Fruit fly (Drosophila melanogaster) whole organism, embryonic: Measurements from ENCODE around the gene TotM.

Source experiments
- Asciz ChIP-seq: fragments of 200-800 bp; sonication (Bioruptor generic); optimal IDR thresholded peaks from 2 replicates; lab custom pipeline; 2017; ENCODE audit warnings: missing biosample characterization, mild to moderate bottlenecking, missing genetic modification characterization, missing genetic modification reagents
- CG12236 ChIP-seq: fragments of 200-800 bp; sonication (Bioruptor generic); optimal IDR thresholded peaks from 2 replicates; lab custom pipeline; 2016; ENCODE audit warnings: missing biosample characterization, missing genetic modification characterization
- CG13424 ChIP-seq: fragments of 200-800 bp; sonication (Bioruptor generic); optimal IDR thresholded peaks from 2 replicates; lab custom pipeline; 2019; ENCODE audit warnings: missing biosample characterization, mild to moderate bottlenecking, missing genetic modification characterization, moderate library complexity
- CG14667 ChIP-seq: fragments of 200-800 bp; sonication (Bioruptor generic); IDR thresholded peaks from 2 replicates; pipeline ENCODE4 v1.3.6; 2022; ENCODE audit warnings: missing biosample characterization, missing genetic modification characterization
- CG15011 ChIP-seq: fragments of 200-800 bp; sonication (Bioruptor generic); optimal IDR thresholded peaks from 3 replicates; lab custom pipeline; 2018; ENCODE audit warnings: missing biosample characterization, mild to moderate bottlenecking, missing genetic modification characterization
- CG15269 ChIP-seq: fragments of 200-800 bp; sonication (Bioruptor generic); optimal IDR thresholded peaks from 2 replicates; lab custom pipeline; 2018; ENCODE audit warnings: missing biosample characterization, mild to moderate bottlenecking, missing genetic modification characterization, moderate library complexity
- CG1529 ChIP-seq: fragments of 200-800 bp; sonication (Bioruptor generic); optimal IDR thresholded peaks from 3 replicates; lab custom pipeline; 2018; ENCODE audit warnings: missing biosample characterization, missing genetic modification characterization
- CG15696 ChIP-seq: fragments of 200-800 bp; sonication (Bioruptor generic); optimal IDR thresholded peaks from 2 replicates; lab custom pipeline; 2019; ENCODE audit warnings: missing biosample characterization, mild to moderate bottlenecking, missing genetic modification characterization, moderate library complexity
- CG1602 ChIP-seq: fragments of 200-800 bp; sonication (Bioruptor generic); optimal IDR thresholded peaks from 3 replicates; lab custom pipeline; 2016; ENCODE audit warnings: missing biosample characterization, missing genetic modification characterization
- CG18011 ChIP-seq: fragments of 200-800 bp; sonication (Bioruptor generic); optimal IDR thresholded peaks from 2 replicates; lab custom pipeline; 2017; ENCODE audit warnings: missing biosample characterization, missing genetic modification characterization, mild to moderate bottlenecking, moderate library complexity, missing genotype
- CG2116 ChIP-seq: fragments of 200-800 bp; sonication (Bioruptor generic); optimal IDR thresholded peaks from 3 replicates; lab custom pipeline; 2018; ENCODE audit warnings: missing biosample characterization, mild to moderate bottlenecking, missing genetic modification characterization
- CG2120 ChIP-seq: fragments of 200-800 bp; sonication (Bioruptor generic); optimal IDR thresholded peaks from 3 replicates; lab custom pipeline; 2016; ENCODE audit warnings: missing biosample characterization, missing genetic modification characterization
- CG2889 ChIP-seq: fragments of 200-800 bp; sonication (Bioruptor generic); IDR thresholded peaks from 3 replicates; pipeline ENCODE4 v1.3.6; 2022; ENCODE audit warnings: missing biosample characterization, missing genetic modification characterization
- CG32772 ChIP-seq: fragments of 200-800 bp; sonication (Bioruptor generic); IDR thresholded peaks from 2 replicates; pipeline ENCODE4 v1.3.6; 2022; ENCODE audit warnings: missing biosample characterization, missing genetic modification characterization
- CG33213 ChIP-seq: fragments of 200-800 bp; sonication (Bioruptor generic); optimal IDR thresholded peaks from 3 replicates; lab custom pipeline; 2016; ENCODE audit warnings: missing biosample characterization, missing genetic modification characterization
- CG4424 ChIP-seq: fragments of 200-800 bp; sonication (Bioruptor generic); optimal IDR thresholded peaks from 3 replicates; lab custom pipeline; 2016; ENCODE audit warnings: missing biosample characterization, missing genetic modification characterization
- CG4617 ChIP-seq: fragments of 200-800 bp; sonication (Bioruptor generic); optimal IDR thresholded peaks from 3 replicates; lab custom pipeline; 2016; ENCODE audit warnings: missing biosample characterization, missing genetic modification characterization, borderline replicate concordance
- CG6683 ChIP-seq: fragments of 200-800 bp; sonication (Bioruptor generic); optimal IDR thresholded peaks from 2 replicates; lab custom pipeline; 2017; ENCODE audit warnings: missing biosample characterization, mild to moderate bottlenecking, missing genetic modification characterization, missing genetic modification reagents
- CG6854 ChIP-seq: fragments of 200-800 bp; sonication (Bioruptor generic); optimal IDR thresholded peaks from 3 replicates; lab custom pipeline; 2017; ENCODE audit warnings: missing biosample characterization, mild to moderate bottlenecking, missing genetic modification characterization
- CG7786 ChIP-seq: fragments of 200-800 bp; sonication (Bioruptor generic); optimal IDR thresholded peaks from 2 replicates; lab custom pipeline; 2016; ENCODE audit warnings: missing biosample characterization, missing genetic modification characterization
- CG7987 ChIP-seq: fragments of 200-800 bp; sonication (Bioruptor generic); optimal IDR thresholded peaks from 2 replicates; lab custom pipeline; 2018; ENCODE audit warnings: missing biosample characterization, mild to moderate bottlenecking, missing genetic modification characterization, moderate library complexity
- CG8290 ChIP-seq, 3 experiments: fragments of 200-800 bp; sonication (Bioruptor generic); optimal IDR thresholded peaks; 2 replicates each; lab custom pipeline; 2016 to 2019; ENCODE audit warnings: missing biosample characterization in 3 of 3, missing genetic modification characterization in 3 of 3, mild to moderate bottlenecking in 2 of 3, moderate library complexity in 1 of 3
- CHES-1-like ChIP-seq: fragments of 200-800 bp; sonication (Bioruptor generic); optimal IDR thresholded peaks from 2 replicates; lab custom pipeline; 2016; ENCODE audit warnings: missing biosample characterization, missing genetic modification characterization
- Dll ChIP-seq: fragments of 200-800 bp; sonication (Bioruptor generic); IDR thresholded peaks from 4 replicates; pipeline ENCODE4 v1.3.6; 2022; ENCODE audit warnings: missing biosample characterization, missing genetic modification characterization; ENCODE audit not compliant: partially characterized antibody
- Lpt ChIP-seq: fragments of >200 bp; optimal IDR thresholded peaks from 2 replicates; lab custom pipeline; 2018; ENCODE audit warnings: missing biosample characterization, missing genetic modification characterization
- NK7.1 ChIP-seq: fragments of 200-800 bp; sonication (Bioruptor generic); optimal IDR thresholded peaks from 3 replicates; lab custom pipeline; 2016; ENCODE audit warnings: missing biosample characterization, missing genetic modification characterization
- Scr ChIP-seq: fragments of 200-800 bp; sonication (Bioruptor generic); IDR thresholded peaks from 2 replicates; pipeline ENCODE4 v1.3.6; 2022; ENCODE audit warnings: missing biosample characterization, missing genetic modification characterization; ENCODE audit not compliant: partially characterized antibody
- Sox100B ChIP-seq: fragments of 200-800 bp; sonication (Bioruptor generic); optimal IDR thresholded peaks from 3 replicates; lab custom pipeline; 2018; ENCODE audit warnings: missing biosample characterization, mild to moderate bottlenecking, missing genetic modification characterization
- Trl ChIP-seq, 3 experiments: fragments of >200 bp in 2 of 3; fragments of 200-800 bp in 1 of 3; sonication (Bioruptor generic) in 1 of 3; optimal IDR thresholded peaks; 2 replicates in 1 of 3; 3 replicates in 2 of 3; lab custom pipeline; 2016 to 2017; ENCODE audit warnings: missing biosample characterization in 1 of 3, missing genetic modification characterization in 1 of 3
- Vsx1 ChIP-seq: fragments of 200-800 bp; sonication (Bioruptor generic); optimal IDR thresholded peaks from 2 replicates; lab custom pipeline; 2017; ENCODE audit warnings: missing biosample characterization, mild to moderate bottlenecking, missing genetic modification characterization, missing genetic modification reagents
- YL-1 ChIP-seq: fragments of 200-800 bp; sonication (Bioruptor generic); optimal IDR thresholded peaks from 3 replicates; lab custom pipeline; 2017; ENCODE audit warnings: missing biosample characterization, mild to moderate bottlenecking, missing genetic modification characterization
- ab ChIP-seq: fragments of 200-800 bp; sonication (Bioruptor generic); optimal IDR thresholded peaks from 2 replicates; lab custom pipeline; 2016; ENCODE audit warnings: missing biosample characterization, missing genetic modification characterization
- bigmax ChIP-seq: fragments of 200-800 bp; sonication (Bioruptor generic); optimal IDR thresholded peaks from 2 replicates; lab custom pipeline; 2018; ENCODE audit warnings: missing biosample characterization, mild to moderate bottlenecking, missing genetic modification characterization
- cwo ChIP-seq: fragments of 200-800 bp; sonication (Bioruptor generic); optimal IDR thresholded peaks from 3 replicates; lab custom pipeline; 2017; ENCODE audit warnings: missing biosample characterization, missing genetic modification characterization, mild to moderate bottlenecking, moderate library complexity, missing genetic modification reagents
- dmrt11E ChIP-seq: fragments of 200-800 bp; sonication (Bioruptor generic); optimal IDR thresholded peaks from 3 replicates; lab custom pipeline; 2018; ENCODE audit warnings: missing biosample characterization, mild to moderate bottlenecking, missing genetic modification characterization, moderate library complexity
- dysf ChIP-seq: fragments of 200-800 bp; sonication (Bioruptor generic); IDR thresholded peaks from 3 replicates; pipeline ENCODE4 v1.3.6; 2022; ENCODE audit warnings: missing biosample characterization, missing genetic modification characterization
- gce ChIP-seq: fragments of 200-800 bp; sonication (Bioruptor generic); IDR thresholded peaks from 3 replicates; pipeline ENCODE4 v1.3.6; 2022; ENCODE audit warnings: missing biosample characterization, missing genetic modification characterization
- gem ChIP-seq: fragments of 200-800 bp; sonication (Bioruptor generic); optimal IDR thresholded peaks from 2 replicates; lab custom pipeline; 2019; ENCODE audit warnings: missing biosample characterization, mild to moderate bottlenecking, missing genetic modification characterization, moderate library complexity
- gfzf ChIP-seq: fragments of 200-800 bp; sonication (Bioruptor generic); optimal IDR thresholded peaks from 2 replicates; lab custom pipeline; 2016; ENCODE audit warnings: missing biosample characterization, mild to moderate bottlenecking, missing genetic modification characterization, moderate library complexity
- ken ChIP-seq: fragments of 200-800 bp; sonication (Bioruptor generic); IDR thresholded peaks from 3 replicates; pipeline ENCODE4 v1.3.6; 2022; ENCODE audit warnings: missing biosample characterization, missing genetic modification characterization
- lbe ChIP-seq: fragments of 200-800 bp; sonication (Bioruptor generic); optimal IDR thresholded peaks from 2 replicates; lab custom pipeline; 2016; ENCODE audit warnings: missing biosample characterization, mild to moderate bottlenecking, missing genetic modification characterization
- maf-S ChIP-seq: fragments of 200-800 bp; sonication (Bioruptor generic); optimal IDR thresholded peaks from 2 replicates; lab custom pipeline; 2016; ENCODE audit warnings: missing biosample characterization, missing genetic modification characterization
- ranshi ChIP-seq: fragments of 200-800 bp; sonication (Bioruptor generic); IDR thresholded peaks from 2 replicates; pipeline ENCODE4 v1.3.6; 2022; ENCODE audit warnings: missing biosample characterization, missing genetic modification characterization
- so ChIP-seq: fragments of 200-800 bp; sonication (Bioruptor generic); IDR thresholded peaks from 3 replicates; pipeline ENCODE4 v1.3.6; 2022; ENCODE audit warnings: missing biosample characterization, missing genetic modification characterization
- tgo ChIP-seq: fragments of 200-800 bp; sonication (Bioruptor generic); IDR thresholded peaks from 3 replicates; pipeline ENCODE4 v1.3.6; 2022; ENCODE audit warnings: missing biosample characterization, missing genetic modification characterization
- tx ChIP-seq: fragments of 200-800 bp; sonication (Bioruptor generic); optimal IDR thresholded peaks from 2 replicates; lab custom pipeline; 2016; ENCODE audit warnings: missing biosample characterization, missing genetic modification characterization
- vnd ChIP-seq: fragments of 200-800 bp; sonication (Bioruptor generic); IDR thresholded peaks from 3 replicates; pipeline ENCODE4 v1.3.6; 2022; ENCODE audit warnings: missing biosample characterization, missing genetic modification characterization; ENCODE audit not compliant: partially characterized antibody
- zen ChIP-seq: fragments of 200-800 bp; sonication (Bioruptor generic); optimal IDR thresholded peaks from 3 replicates; lab custom pipeline; 2018; ENCODE audit warnings: missing biosample characterization, mild to moderate bottlenecking, missing genetic modification characterization, moderate library complexity

Gene TotM

DNA sequence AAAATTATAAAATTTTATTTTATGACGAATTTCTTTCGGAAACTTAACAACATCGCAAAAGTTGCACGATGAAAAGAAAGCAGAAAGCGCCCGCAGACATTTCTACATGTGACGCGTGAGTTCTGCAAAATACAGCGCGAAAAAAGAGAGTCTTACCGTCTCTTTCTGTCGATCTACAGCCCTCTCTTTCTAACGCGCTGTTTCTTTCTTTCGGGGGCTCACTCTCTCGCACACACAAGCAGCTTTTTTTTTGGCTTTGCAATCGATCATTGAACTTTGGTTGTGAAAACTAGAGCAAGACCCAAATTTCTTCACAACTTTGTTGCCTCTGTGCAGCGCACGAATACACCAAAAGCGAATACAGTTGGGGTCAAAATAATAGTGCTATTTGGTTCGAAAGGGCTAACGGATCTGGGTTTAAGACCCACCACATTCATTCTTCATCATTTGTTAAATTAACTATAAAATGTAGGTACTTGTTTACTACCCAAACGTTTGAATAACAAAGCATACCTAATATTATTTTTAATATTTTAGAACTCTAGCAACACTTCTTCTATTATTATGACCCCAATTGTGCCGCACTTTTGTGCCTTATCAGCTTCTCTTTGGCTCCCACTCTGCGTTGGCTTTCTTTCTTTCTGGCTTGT, 30.6 kb upstream of the TotM start (continued):
- TF ChIP-seq Trl (optimal IDR thresholded peaks at IDR 0.05; lab: Kevin White, UChicago) (no peak), Trl (GFP tag; optimal IDR thresholded peaks at IDR 0.05; lab: Kevin White, UChicago) (no peak), Scr (GFP tag; lab: Robert Waterston, UW) (no peak), CG4617 (GFP tag; lab: Kevin White, UChicago) (peak; percentile 48), CG6854 (GFP tag; lab: Kevin White, UChicago) (peak; percentile 67), vnd (GFP tag; lab: Robert Waterston, UW) (no peak), Asciz (GFP tag; lab: Kevin White, UChicago) (peak; percentile 89), gem (peak; percentile 96), Dll (GFP tag; lab: Robert Waterston, UW) (no peak), tx (no peak), CG12236 (GFP tag; lab: Kevin White, UChicago) (peak; percentile 40), zen (peak; percentile 52), ab (peak; percentile 13), ranshi (peak; percentile 59), CG15269 (peak; percentile 89), CG15011 (GFP tag; lab: Kevin White, UChicago) (peak; percentile 64), gfzf (GFP tag; lab: Kevin White, UChicago) (no peak), CG1529 (GFP tag; lab: Kevin White, UChicago) (peak; percentile 92), bigmax (GFP tag; lab: Kevin White, UChicago) (no peak), CG32772 (GFP tag; lab: Robert Waterston, UW) (peak; percentile 77), tgo (peak; percentile 71), CG2889 (GFP tag; lab: Robert Waterston, UW) (0 out of 3 replicates have a peak, but pooled peaks have one; percentile 32), gce (GFP tag; lab: Robert Waterston, UW) (0 out of 3 replicates have a peak, but pooled peaks have one; percentile 32), CHES-1-like (GFP tag; lab: Kevin White, UChicago) (peak; percentile 22), CG13424 (tag; lab: Kevin White, UChicago) (peak; percentile 94), NK7.1 (no peak), CG7786 (GFP tag; lab: Kevin White, UChicago) (peak; percentile 46), dmrt11E (peak; percentile 79), lbe (GFP tag; lab: Kevin White, UChicago) (peak; percentile 67), CG2120 (peak; percentile 79), CG6683 (GFP tag; lab: Kevin White, UChicago) (peak; percentile 46), CG8290 (GFP tag; optimal IDR thresholded peaks at IDR 0.05; lab: Kevin White, UChicago) (peak; percentile 74), CG8290 (tag; optimal IDR thresholded peaks at IDR 0.05; lab: Kevin White, UChicago) (no peak), CG2116 (peak; percentile 32), CG33213 (no peak), YL-1 (GFP tag; lab: Kevin White, UChicago) (peak; percentile 23), so (GFP tag; lab: Robert Waterston, UW) (peak; percentile 91), CG1602 (GFP tag; lab: Kevin White, UChicago) (peak; percentile 82), CG7987 (GFP tag; lab: Kevin White, UChicago) (peak; percentile 4), dysf (GFP tag; lab: Robert Waterston, UW) (peak; percentile 76), Sox100B (GFP tag; lab: Kevin White, UChicago) (peak; percentile 88), CG14667 (peak; percentile 46), Vsx1 (peak; percentile 51), CG18011 (GFP tag; lab: Kevin White, UChicago) (peak; percentile 57), CG4424 (GFP tag; lab: Kevin White, UChicago) (peak; percentile 83), CG15696 (tag; lab: Kevin White, UChicago) (peak; percentile 1), Lpt (GFP tag; lab: Kevin White, UChicago) (no peak), ken (GFP tag; lab: Robert Waterston, UW) (peak; percentile 77), cwo (GFP tag; lab: Kevin White, UChicago) (peak; percentile 76), maf-S (GFP tag; lab: Kevin White, UChicago) (peak; percentile 47)
